Worm (Caenorhabditis elegans): ENCODE data around the gene ubc-22.
A peak's percentile ranks its signal among the peaks of the same experiment; 100 is the strongest.

Gene ubc-22

DNA sequence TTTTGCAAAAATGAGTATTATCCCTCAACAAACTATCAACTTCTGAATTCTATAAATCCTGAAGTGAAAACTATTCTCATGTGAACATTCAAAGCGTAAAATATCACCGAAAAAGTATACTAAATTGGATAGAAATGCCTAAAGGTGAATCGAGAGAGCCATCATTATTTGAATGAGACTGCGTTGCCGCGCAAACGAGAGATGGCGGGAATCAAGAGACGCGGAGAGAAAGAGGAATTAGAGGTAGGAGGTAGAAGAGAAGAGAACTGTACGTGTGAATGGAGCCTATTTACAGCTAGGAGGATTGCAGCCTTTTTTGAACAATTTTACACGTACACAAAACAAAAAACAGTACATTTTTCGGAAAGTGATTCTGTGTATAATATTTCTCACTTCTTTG is 9.4 kb downstream of the ubc-22 start:
- TF ChIP-seq unc-120 (tag; optimal IDR thresholded peaks at IDR 0.05; ENCODE audit: poor library complexity, severe bottlenecking) (no peak), nhr-237 (tag; optimal IDR thresholded peaks at IDR 0.05) (no peak)

ce11 chrX:8857904-8858612 is 10.9 kb downstream of the ubc-22 start, which contains the start of gene C06E2.5:
Gene C06E2.5, minus strand, starts transcription at chrX:8857954.
- TF ChIP-seq elt-1 (tag; optimal IDR thresholded peaks at IDR 0.05; ENCODE audit: borderline replicate concordance, insufficient read depth), result peak; percentile 96
- TF ChIP-seq ceh-83 (GFP tag; optimal IDR thresholded peaks at IDR 0.05), result no peak

DNA sequence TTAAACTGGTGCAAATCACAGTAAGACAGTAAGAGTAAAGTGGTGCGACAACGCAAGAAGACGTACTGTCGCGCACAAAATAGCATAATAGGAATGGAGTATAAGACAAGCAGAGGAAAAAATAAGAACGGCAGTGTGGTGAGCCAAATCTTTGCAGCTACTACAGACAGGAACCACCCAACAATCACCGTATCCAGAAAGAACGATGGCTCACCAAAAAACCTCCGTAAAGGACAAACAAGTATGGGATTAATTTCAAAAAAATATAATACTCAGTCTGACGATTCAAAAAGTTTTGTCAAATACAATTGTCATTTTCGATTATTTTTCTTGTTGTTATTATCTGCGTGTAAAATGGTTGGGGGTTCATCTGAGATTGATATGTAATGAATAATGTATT is 14.6 kb downstream of the ubc-22 start:
- TF ChIP-seq nhr-76 (tag; optimal IDR thresholded peaks at IDR 0.05) (no peak), mab-5 (tag; optimal IDR thresholded peaks at IDR 0.05) (no peak)

- no peak for TF ChIP-seq elt-3 (tag; optimal IDR thresholded peaks at IDR 0.05)
- TF ChIP-seq pha-4 (tag; optimal IDR thresholded peaks at IDR 0.05), result no peak
- TF ChIP-seq snpc-4 (tag; optimal IDR thresholded peaks at IDR 0.05), result no peak
- no peak for TF ChIP-seq nhr-12 (tag; optimal IDR thresholded peaks at IDR 0.05)
- no peak for TF ChIP-seq tbx-8 (GFP tag; optimal IDR thresholded peaks at IDR 0.05)
- TF ChIP-seq drap-1 (GFP tag; optimal IDR thresholded peaks at IDR 0.05), result no peak
- TF ChIP-seq unc-62 (GFP tag; optimal IDR thresholded peaks at IDR 0.05), result no peak
- no peak for TF ChIP-seq mls-2 (tag; optimal IDR thresholded peaks at IDR 0.05)
- no peak for TF ChIP-seq blmp-1 (tag; optimal IDR thresholded peaks at IDR 0.05)
These were observed 15.4 kb downstream of the ubc-22 start, which contains the start of gene sprp-4 for ce11 chrX:8853524-8853923. Gene sprp-4, minus strand, starts transcription at chrX:8853624.

DNA sequence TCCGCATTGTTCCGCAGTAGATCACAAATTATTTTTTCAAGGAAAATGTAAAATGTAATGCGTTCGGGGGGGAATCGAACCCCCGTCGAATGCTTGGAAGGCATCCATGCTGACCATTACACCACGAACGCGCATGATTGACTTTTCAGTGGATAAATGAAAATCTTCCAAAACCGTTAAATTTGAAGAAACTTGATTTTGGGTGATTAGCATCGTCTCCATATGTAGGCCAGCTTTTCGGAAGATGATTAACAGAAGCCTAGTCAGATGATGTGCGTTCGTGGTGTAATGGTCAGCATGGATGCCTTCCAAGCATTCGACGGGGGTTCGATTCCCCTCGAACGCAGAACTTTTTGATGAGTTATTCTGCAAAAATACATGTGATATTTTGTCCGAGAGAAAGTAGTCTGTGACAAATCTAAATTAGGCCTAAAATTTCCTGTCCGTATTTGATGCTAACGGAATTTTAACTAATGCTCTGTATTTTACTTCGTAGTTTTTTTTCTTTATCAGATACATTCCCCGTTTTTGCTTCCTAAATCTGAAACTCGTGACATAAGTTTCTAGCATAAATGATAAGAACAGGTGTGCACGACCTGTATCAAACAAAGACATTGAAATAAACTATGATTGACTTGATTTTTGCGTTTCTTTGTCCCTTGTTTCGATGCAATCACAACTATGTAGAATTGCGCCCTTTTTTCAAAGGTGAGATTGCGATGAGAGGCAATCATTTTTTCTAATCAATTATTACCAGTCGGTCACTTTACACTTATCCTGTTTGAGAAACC is 22.3 kb downstream of the ubc-22 start, which contains the start of gene C28G1.10:
Gene C28G1.10, plus strand, starts transcription at position 676 of the 791 bp plus-strand sequence.
- TF ChIP-seq mls-2 (tag; optimal IDR thresholded peaks at IDR 0.05), result no peak
- no peak for TF ChIP-seq blmp-1 (tag; optimal IDR thresholded peaks at IDR 0.05)
- TF ChIP-seq sem-2 (GFP tag; optimal IDR thresholded peaks at IDR 0.05), result no peak
- no peak for TF ChIP-seq nhr-76 (tag; optimal IDR thresholded peaks at IDR 0.05)
- TF ChIP-seq nhr-28 (tag; optimal IDR thresholded peaks at IDR 0.05), result no peak
- TF ChIP-seq lin-32 (GFP tag; optimal IDR thresholded peaks at IDR 0.05), result no peak
- TF ChIP-seq unc-39 (tag; optimal IDR thresholded peaks at IDR 0.05), result no peak
- no peak for TF ChIP-seq snpc-4 (tag; optimal IDR thresholded peaks at IDR 0.05)
- no peak for TF ChIP-seq unc-62 (GFP tag; optimal IDR thresholded peaks at IDR 0.05)
- TF ChIP-seq zip-8 (tag; optimal IDR thresholded peaks at IDR 0.05), result no peak
- no peak for TF ChIP-seq nhr-12 (tag; optimal IDR thresholded peaks at IDR 0.05)
- no peak for TF ChIP-seq tbx-8 (GFP tag; optimal IDR thresholded peaks at IDR 0.05)
- no peak for TF ChIP-seq lsy-2 (tag; optimal IDR thresholded peaks at IDR 0.05)
- no peak for TF ChIP-seq ceh-39 (tag; optimal IDR thresholded peaks at IDR 0.05)
- no peak for TF ChIP-seq hlh-1 (tag; optimal IDR thresholded peaks at IDR 0.05)
- no peak for TF ChIP-seq drap-1 (GFP tag; optimal IDR thresholded peaks at IDR 0.05)
- no peak for TF ChIP-seq ceh-43 (GFP tag; optimal IDR thresholded peaks at IDR 0.05)

DNA sequence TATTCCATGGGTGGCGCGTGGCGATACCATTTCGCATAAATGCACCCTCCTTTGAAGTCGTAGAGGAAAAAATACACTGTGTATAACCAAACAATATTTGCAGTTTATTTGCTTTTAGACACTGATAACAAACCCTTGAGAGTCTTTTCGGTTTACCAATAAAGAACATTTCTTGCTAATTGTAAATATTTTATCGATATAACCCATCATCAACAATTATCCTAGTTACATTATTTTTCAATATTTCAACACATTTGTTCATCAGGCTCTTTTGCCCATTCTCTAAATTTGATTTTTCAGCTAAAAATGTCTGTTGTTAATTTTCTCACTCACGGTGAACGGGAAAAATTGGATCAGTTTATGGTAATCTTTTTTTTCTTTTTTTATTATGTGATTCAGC is 25.0 kb downstream of the ubc-22 start, which contains the start of gene ubc-23:
Gene ubc-23, plus strand, starts transcription at position 301 of the 400 bp plus-strand sequence.
- TF ChIP-seq snpc-4 (tag; optimal IDR thresholded peaks at IDR 0.05), result no peak
- no peak for TF ChIP-seq elt-3 (tag; optimal IDR thresholded peaks at IDR 0.05)
- no peak for TF ChIP-seq mls-2 (tag; optimal IDR thresholded peaks at IDR 0.05)
- no peak for TF ChIP-seq tbx-8 (GFP tag; optimal IDR thresholded peaks at IDR 0.05)
- no peak for TF ChIP-seq nhr-2 (tag; optimal IDR thresholded peaks at IDR 0.05)
- no peak for TF ChIP-seq mep-1 (tag; optimal IDR thresholded peaks at IDR 0.05)
- no peak for TF ChIP-seq bed-3 (GFP tag; optimal IDR thresholded peaks at IDR 0.05)
- no peak for TF ChIP-seq ces-1 (GFP tag; optimal IDR thresholded peaks at IDR 0.05)
- TF ChIP-seq sem-2 (GFP tag; optimal IDR thresholded peaks at IDR 0.05), result no peak
